Fruit fly (Drosophila melanogaster): ENCODE results near the gene GckIII.

DNA sequence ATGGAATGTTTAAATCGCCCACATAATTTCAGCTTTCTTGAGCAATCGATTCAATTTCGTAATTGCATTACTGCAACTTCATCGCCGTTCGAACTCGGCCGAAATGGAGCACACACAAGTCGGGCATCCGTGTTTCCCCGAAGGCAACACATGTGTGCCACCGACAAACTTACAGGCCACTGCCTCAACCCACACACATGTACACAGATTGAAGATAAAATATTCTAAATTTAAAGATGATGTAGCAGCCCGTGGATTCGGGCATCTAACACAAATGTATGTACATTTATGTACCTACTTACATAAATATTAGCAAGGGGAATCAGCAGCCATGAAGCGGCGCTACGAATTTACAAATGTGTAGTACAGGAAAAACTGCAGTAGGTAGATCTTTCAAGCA, 19.2 kb upstream of the GckIII start:
- no peak for TF ChIP-seq CG6854 (GFP tag; optimal IDR thresholded peaks at IDR 0.05)
- TF ChIP-seq CG11902 (GFP tag; optimal IDR thresholded peaks at IDR 0.05) = no peak
- TF ChIP-seq CG16779 (tag; optimal IDR thresholded peaks at IDR 0.05) = no peak
- no peak for TF ChIP-seq Gug (GFP tag; IDR thresholded peaks at IDR 0.05)
- no peak for TF ChIP-seq acj6 (GFP tag; optimal IDR thresholded peaks at IDR 0.05)
- no peak for TF ChIP-seq ss (GFP tag; optimal IDR thresholded peaks at IDR 0.05)
- no peak for TF ChIP-seq Sox14 (GFP tag; optimal IDR thresholded peaks at IDR 0.05)
- no peak for TF ChIP-seq Sox102F (GFP tag; optimal IDR thresholded peaks at IDR 0.05)
- TF ChIP-seq CG32006 (GFP tag; optimal IDR thresholded peaks at IDR 0.05) = no peak
- TF ChIP-seq CG6792 (GFP tag; optimal IDR thresholded peaks at IDR 0.05) = no peak

Measured in whole organism, prepupa.